Worm (Caenorhabditis elegans) whole organism, L4 larva: Measurements from ENCODE around the gene F17E9.15.
A peak's percentile ranks its signal among the peaks of the same experiment; 100 is the strongest.

Source experiments
- F10B5.3 ChIP-seq: sonication (generic microtip); optimal IDR thresholded peaks from 2 replicates; lab custom pipeline; 2016; ENCODE audit warnings: mild to moderate bottlenecking, missing genetic modification characterization, missing compliant biosample characterization
- F26F4.8 ChIP-seq: fragments of 200-800 bp; sonication (Bioruptor generic); conservative IDR thresholded peaks from 2 replicates; pipeline ENCODE4 v1.3.6; 2022; ENCODE audit warnings: missing genetic modification characterization, missing compliant biosample characterization
- F37D6.2 ChIP-seq: sonication (generic microtip); optimal IDR thresholded peaks from 2 replicates; lab custom pipeline; 2016; ENCODE audit warnings: mild to moderate bottlenecking, missing genetic modification characterization, missing compliant biosample characterization
- F44E2.7 ChIP-seq: fragments of 200-800 bp; sonication (Bioruptor generic); IDR thresholded peaks from 2 replicates; pipeline ENCODE4 v2.1.2; 2022; ENCODE audit warnings: missing genetic modification characterization, missing compliant biosample characterization
- T20F7.1 ChIP-seq: fragments of 200-800 bp; sonication (Bioruptor generic); optimal IDR thresholded peaks from 2 replicates; lab custom pipeline; 2018; ENCODE audit warnings: mild to moderate bottlenecking, missing genetic modification characterization, missing compliant biosample characterization
- T26A8.4 ChIP-seq: fragments of 200-800 bp; sonication (Bioruptor generic); IDR thresholded peaks from 2 replicates; pipeline ENCODE4 v1.3.6; 2022; ENCODE audit warnings: missing genetic modification characterization, missing compliant biosample characterization
- Y105C5A.15 ChIP-seq: fragments of 200-800 bp; sonication (Bioruptor generic); IDR thresholded peaks from 2 replicates; pipeline ENCODE4 v1.3.6; 2022; ENCODE audit warnings: missing genetic modification characterization, missing compliant biosample characterization
- Y5F2A.4 ChIP-seq: fragments of 200-800 bp; sonication (Bioruptor generic); optimal IDR thresholded peaks from 2 replicates; lab custom pipeline; 2018; ENCODE audit warnings: mild to moderate bottlenecking, missing genetic modification characterization, missing compliant biosample characterization
- Y75B8A.6 ChIP-seq: fragments of 200-800 bp; sonication (Bioruptor generic); IDR thresholded peaks from 2 replicates; pipeline ENCODE4 v1.3.6; 2022; ENCODE audit warnings: missing genetic modification reagents, missing genetic modification characterization, missing compliant biosample characterization
- ZK337.2 ChIP-seq: fragments of 200-800 bp; sonication (Bioruptor generic); IDR thresholded peaks from 2 replicates; pipeline ENCODE4 v1.3.6; 2022; ENCODE audit warnings: missing genetic modification reagents, missing genetic modification characterization, missing compliant biosample characterization
- attf-4 ChIP-seq: sonication (generic microtip); optimal IDR thresholded peaks from 3 replicates; lab custom pipeline; 2017; ENCODE audit warnings: missing biosample characterization, missing genetic modification characterization
- ceh-32 ChIP-seq: sonication (generic microtip); optimal IDR thresholded peaks from 2 replicates; lab custom pipeline; 2016; ENCODE audit warnings: mild to moderate bottlenecking, missing genetic modification characterization, missing compliant biosample characterization; ENCODE audit not compliant: poor library complexity
- ceh-44 ChIP-seq: fragments of 200-800 bp; sonication (Bioruptor generic); IDR thresholded peaks from 2 replicates; pipeline ENCODE4 v1.3.6; 2022; ENCODE audit warnings: missing genetic modification reagents, missing genetic modification characterization, missing compliant biosample characterization
- ces-1 ChIP-seq: fragments of 150-350 bp; sonication (generic microtip); optimal IDR thresholded peaks from 4 replicates; lab custom pipeline; 2014; ENCODE audit warnings: missing biosample characterization, missing genetic modification reagents, missing genetic modification characterization
- cey-2 ChIP-seq: sonication (generic microtip); optimal IDR thresholded peaks from 3 replicates; lab custom pipeline; 2017; ENCODE audit warnings: missing genetic modification characterization, mild to moderate bottlenecking, missing compliant biosample characterization, antibody characterized with exemption, borderline replicate concordance; ENCODE audit not compliant: insufficient read depth
- ctbp-1 ChIP-seq: fragments of 200-800 bp; sonication (Bioruptor generic); IDR thresholded peaks from 2 replicates; pipeline ENCODE4 v1.3.6; 2022; ENCODE audit warnings: missing genetic modification reagents, missing genetic modification characterization, missing compliant biosample characterization
- daf-12 ChIP-seq: fragments of 150-350 bp; optimal IDR thresholded peaks from 2 replicates; lab custom pipeline; 2014; ENCODE audit warnings: missing biosample characterization, missing genetic modification reagents, missing genetic modification characterization
- daf-8 ChIP-seq: fragments of 200-800 bp; sonication (Bioruptor generic); IDR thresholded peaks from 2 replicates; pipeline ENCODE4 v1.3.6; 2022; ENCODE audit warnings: missing genetic modification characterization, missing compliant biosample characterization
- dmd-6 ChIP-seq: fragments of 200-800 bp; sonication (Bioruptor generic); IDR thresholded peaks from 2 replicates; pipeline ENCODE4 v1.3.6; 2022; ENCODE audit warnings: missing genetic modification reagents, missing genetic modification characterization, missing compliant biosample characterization
- dmd-8 ChIP-seq: fragments of 200-800 bp; sonication (Bioruptor generic); IDR thresholded peaks from 2 replicates; pipeline ENCODE4 v1.3.6; 2022; ENCODE audit warnings: missing genetic modification characterization, missing compliant biosample characterization
- dmd-9 ChIP-seq: fragments of 200-800 bp; sonication (Bioruptor generic); IDR thresholded peaks from 2 replicates; pipeline ENCODE4 v1.3.6; 2022; ENCODE audit warnings: missing genetic modification reagents, missing genetic modification characterization, missing compliant biosample characterization
- dve-1 ChIP-seq: sonication (generic microtip); optimal IDR thresholded peaks from 2 replicates; lab custom pipeline; 2017; ENCODE audit warnings: antibody characterized with exemption, mild to moderate bottlenecking, missing genetic modification characterization, missing compliant biosample characterization; ENCODE audit not compliant: insufficient read depth
- fkh-10 ChIP-seq: fragments of 150-350 bp; optimal IDR thresholded peaks from 2 replicates; lab custom pipeline; 2014; ENCODE audit warnings: missing biosample characterization, missing genetic modification reagents, missing genetic modification characterization
- gei-8 ChIP-seq: fragments of 200-800 bp; sonication (Bioruptor generic); optimal IDR thresholded peaks from 2 replicates; lab custom pipeline; 2018; ENCODE audit warnings: mild to moderate bottlenecking, missing genetic modification characterization, missing compliant biosample characterization
- hif-1 ChIP-seq, 2 experiments: sonication (generic microtip); optimal IDR thresholded peaks; 2 replicates each; lab custom pipeline; 2016 to 2017; ENCODE audit warnings: missing compliant biosample characterization in 2 of 2, missing genetic modification characterization in 2 of 2, missing genetic modification reagents in 2 of 2, missing genotype in 2 of 2, mild to moderate bottlenecking in 1 of 2
- hmg-1.1 ChIP-seq: fragments of 200-800 bp; sonication (Bioruptor generic); IDR thresholded peaks from 2 replicates; pipeline ENCODE4 v1.3.6; 2022; ENCODE audit warnings: missing genetic modification reagents, missing genetic modification characterization, missing compliant biosample characterization
- jun-1 ChIP-seq: fragments of 150-350 bp; optimal IDR thresholded peaks from 2 replicates; lab custom pipeline; 2014; ENCODE audit warnings: missing biosample characterization, missing genetic modification reagents, missing genetic modification characterization
- lin-1 ChIP-seq: fragments of 200-800 bp; sonication (Bioruptor generic); IDR thresholded peaks from 2 replicates; pipeline ENCODE4 v1.3.6; 2022; ENCODE audit warnings: missing genetic modification reagents, missing genetic modification characterization, missing compliant biosample characterization
- lin-13 ChIP-seq: fragments of 150-350 bp; optimal IDR thresholded peaks from 2 replicates; lab custom pipeline; 2014; ENCODE audit warnings: missing biosample characterization, missing genetic modification reagents, missing genetic modification characterization
- lin-15B ChIP-seq: fragments of 150-350 bp; sonication (generic microtip); optimal IDR thresholded peaks from 3 replicates; lab custom pipeline; 2014; ENCODE audit warnings: missing biosample characterization, missing genetic modification characterization
- lin-39 ChIP-seq: fragments of 150-350 bp; optimal IDR thresholded peaks from 2 replicates; lab custom pipeline; 2014; ENCODE audit warnings: missing biosample characterization, missing genetic modification reagents, missing genetic modification characterization
- mdt-29 ChIP-seq: fragments of 200-800 bp; sonication (Bioruptor generic); IDR thresholded peaks from 2 replicates; pipeline ENCODE4 v1.3.6; 2022; ENCODE audit warnings: missing genetic modification reagents, missing genetic modification characterization, missing compliant biosample characterization
- mep-1 ChIP-seq: fragments of 150-350 bp; sonication (generic microtip); optimal IDR thresholded peaks from 3 replicates; lab custom pipeline; 2014; ENCODE audit warnings: missing biosample characterization, missing genetic modification characterization
- mxl-3 ChIP-seq: fragments of 200-800 bp; sonication (Bioruptor generic); optimal IDR thresholded peaks from 2 replicates; lab custom pipeline; 2018; ENCODE audit warnings: mild to moderate bottlenecking, missing genetic modification characterization, missing compliant biosample characterization
- nhr-111 ChIP-seq: fragments of 200-800 bp; sonication (Bioruptor generic); optimal IDR thresholded peaks from 2 replicates; lab custom pipeline; 2018; ENCODE audit warnings: mild to moderate bottlenecking, missing genetic modification characterization, missing compliant biosample characterization
- nhr-28 ChIP-seq: fragments of 150-350 bp; optimal IDR thresholded peaks from 2 replicates; lab custom pipeline; 2014; ENCODE audit warnings: missing biosample characterization, missing genetic modification characterization
- nhr-41 ChIP-seq: fragments of 200-800 bp; sonication (Bioruptor generic); IDR thresholded peaks from 2 replicates; pipeline ENCODE4 v1.3.6; 2022; ENCODE audit warnings: missing genetic modification reagents, missing genetic modification characterization, missing compliant biosample characterization
- nhr-48 ChIP-seq: sonication (generic microtip); optimal IDR thresholded peaks from 2 replicates; lab custom pipeline; 2016; ENCODE audit warnings: mild to moderate bottlenecking, missing genetic modification characterization, missing compliant biosample characterization
- nhr-6 ChIP-seq: fragments of 150-350 bp; optimal IDR thresholded peaks from 2 replicates; lab custom pipeline; 2014; ENCODE audit warnings: missing biosample characterization, missing genetic modification characterization
- pha-4 ChIP-seq, 2 experiments: fragments of 150-350 bp in 1 of 2; fragments of 200-800 bp in 1 of 2; sonication (Bioruptor generic) in 1 of 2; IDR thresholded peaks in 1 of 2; optimal IDR thresholded peaks in 1 of 2; 2 replicates each; pipeline versions ENCODE4 v1.3.6 to Lab custom; 2014 to 2022; ENCODE audit warnings: missing genetic modification characterization in 2 of 2, missing genetic modification reagents in 2 of 2, missing biosample characterization in 1 of 2, missing compliant biosample characterization in 1 of 2
- php-3 ChIP-seq: fragments of 200-800 bp; sonication (Bioruptor generic); IDR thresholded peaks from 2 replicates; pipeline ENCODE4 v1.3.6; 2022; ENCODE audit warnings: missing genetic modification reagents, missing genetic modification characterization, missing compliant biosample characterization
- rbr-2 ChIP-seq: sonication (generic microtip); optimal IDR thresholded peaks from 2 replicates; lab custom pipeline; 2016; ENCODE audit warnings: missing genotype, missing genetic modification characterization, missing compliant biosample characterization
- sdz-12 ChIP-seq: fragments of 200-800 bp; sonication (Bioruptor generic); optimal IDR thresholded peaks from 2 replicates; lab custom pipeline; 2018; ENCODE audit warnings: mild to moderate bottlenecking, missing genetic modification characterization, missing compliant biosample characterization
- set-16 ChIP-seq: fragments of 200-800 bp; sonication (Bioruptor generic); IDR thresholded peaks from 2 replicates; pipeline ENCODE4 v1.3.6; 2022; ENCODE audit warnings: missing genetic modification reagents, missing genetic modification characterization, missing compliant biosample characterization
- skn-1 ChIP-seq: fragments of 150-350 bp; optimal IDR thresholded peaks from 2 replicates; lab custom pipeline; 2014; ENCODE audit warnings: missing biosample characterization, missing genetic modification characterization
- tag-97 ChIP-seq: fragments of 200-800 bp; sonication (Bioruptor generic); IDR thresholded peaks from 2 replicates; pipeline ENCODE4 v1.3.6; 2022; ENCODE audit warnings: missing genetic modification characterization, missing compliant biosample characterization
- unc-39 ChIP-seq: sonication (generic microtip); optimal IDR thresholded peaks from 2 replicates; lab custom pipeline; 2017; ENCODE audit warnings: missing biosample characterization, missing genetic modification characterization
- vab-7 ChIP-seq: fragments of 200-800 bp; sonication (Bioruptor generic); IDR thresholded peaks from 2 replicates; pipeline ENCODE4 v1.3.6; 2022; ENCODE audit warnings: missing genetic modification reagents, missing genetic modification characterization, missing compliant biosample characterization
- zag-1 ChIP-seq: fragments of 150-350 bp; optimal IDR thresholded peaks from 2 replicates; lab custom pipeline; 2014; ENCODE audit warnings: missing biosample characterization, missing genetic modification characterization
- zfp-3 ChIP-seq: fragments of 200-800 bp; sonication (Bioruptor generic); conservative IDR thresholded peaks from 2 replicates; pipeline ENCODE4 v1.3.6; 2022; ENCODE audit warnings: missing genetic modification reagents, missing genetic modification characterization, missing compliant biosample characterization
- zip-11 ChIP-seq: fragments of 200-800 bp; sonication (Bioruptor generic); IDR thresholded peaks from 2 replicates; pipeline ENCODE4 v1.3.6; 2022; ENCODE audit warnings: missing genetic modification characterization, missing compliant biosample characterization

Gene F17E9.15

DNA sequence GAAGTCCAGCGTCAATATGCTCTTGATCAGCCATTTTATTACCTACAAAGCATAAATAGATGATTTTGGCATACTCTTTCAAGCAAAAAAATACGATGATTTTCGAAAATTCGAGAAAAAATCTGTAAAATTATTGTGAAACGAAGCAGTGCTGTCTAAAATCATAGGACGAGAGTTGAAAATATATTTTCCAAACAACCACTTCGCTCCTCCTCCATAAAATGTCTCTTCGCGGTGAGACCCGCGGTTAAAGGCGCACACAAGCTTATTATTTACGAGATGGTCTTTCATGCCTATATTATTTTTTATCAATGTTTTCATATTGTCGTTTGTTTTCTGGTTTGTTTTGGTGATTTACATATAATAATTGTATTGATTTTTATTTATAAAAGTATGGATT, 32.1 kb downstream of the F17E9.15 start, which contains the start of gene nap-1 (continued):
- TF ChIP-seq dve-1 (tag; lab: Kevin White, UChicago) = peak; percentile 84
- TF ChIP-seq lin-15B = no peak
- peak; percentile 66 for TF ChIP-seq nhr-28 (tag; lab: Kevin White, UChicago)
- TF ChIP-seq T20F7.1 (GFP tag; lab: Kevin White, UChicago) = peak; percentile 73
- TF ChIP-seq daf-12 (tag; lab: Kevin White, UChicago) = no peak
- no peak for TF ChIP-seq skn-1 (tag; lab: Kevin White, UChicago)
- TF ChIP-seq hmg-1.1 (GFP tag; lab: Robert Waterston, UW) = peak; percentile 63
- TF ChIP-seq mxl-3 (GFP tag; lab: Kevin White, UChicago) = no peak
- no peak for TF ChIP-seq ces-1 (GFP tag; lab: Kevin White, UChicago)
- TF ChIP-seq zag-1 (tag; lab: Kevin White, UChicago) = no peak
- no peak for TF ChIP-seq F10B5.3 (tag; lab: Kevin White, UChicago)
- no peak for TF ChIP-seq ceh-44 (GFP tag; lab: Robert Waterston, UW)
- no peak for TF ChIP-seq php-3 (GFP tag; lab: Robert Waterston, UW)
- peak; percentile 84 for TF ChIP-seq lin-13
- TF ChIP-seq ceh-32 (tag; lab: Kevin White, UChicago) = no peak
- TF ChIP-seq rbr-2 (tag; lab: Kevin White, UChicago) = peak; percentile 57
- TF ChIP-seq daf-8 (GFP tag; lab: Robert Waterston, UW) = no peak
- no peak for TF ChIP-seq set-16
- peak; percentile 18 for TF ChIP-seq fkh-10 (GFP tag; lab: Kevin White, UChicago)
- no peak for TF ChIP-seq nhr-111 (GFP tag; lab: Kevin White, UChicago)
- TF ChIP-seq vab-7 = no peak
- no peak for TF ChIP-seq Y75B8A.6
- TF ChIP-seq ZK337.2 (GFP tag; lab: Robert Waterston, UW) = no peak
- TF ChIP-seq jun-1 (tag; lab: Kevin White, UChicago) = no peak
- TF ChIP-seq F44E2.7 (GFP tag; lab: Robert Waterston, UW) = no peak
- no peak for TF ChIP-seq nhr-41
- TF ChIP-seq F26F4.8 = no peak
- no peak for TF ChIP-seq nhr-48
- TF ChIP-seq Y5F2A.4 (GFP tag; lab: Kevin White, UChicago) = no peak
- no peak for TF ChIP-seq cey-2 (tag; lab: Kevin White, UChicago)
- TF ChIP-seq ctbp-1 (GFP tag; lab: Robert Waterston, UW) = no peak
- no peak for TF ChIP-seq pha-4 (GFP tag; IDR thresholded peaks at IDR 0.05; lab: Robert Waterston, UW)
- peak; percentile 95 for TF ChIP-seq pha-4 (tag; optimal IDR thresholded peaks at IDR 0.05; lab: Kevin White, UChicago)
- no peak for TF ChIP-seq dmd-8 (GFP tag; lab: Robert Waterston, UW)
- peak; percentile 23; the same call in 1 of the 2 replicates for TF ChIP-seq T26A8.4 (GFP tag; lab: Robert Waterston, UW)
- TF ChIP-seq zfp-3 (GFP tag; lab: Robert Waterston, UW) = no peak
- TF ChIP-seq dmd-6 = peak; percentile 44; the same call in 1 of the 2 replicates
- no peak for TF ChIP-seq dmd-9
- no peak for TF ChIP-seq Y105C5A.15 (GFP tag; lab: Robert Waterston, UW)
- TF ChIP-seq F37D6.2 (tag; lab: Kevin White, UChicago) = no peak
- TF ChIP-seq gei-8 = no peak
- no peak for TF ChIP-seq attf-4 (tag; lab: Kevin White, UChicago)
- peak in 1 of 2 experiments; percentile 40 for TF ChIP-seq hif-1 (tag; optimal IDR thresholded peaks at IDR 0.05; lab: Kevin White, UChicago)
- no peak for TF ChIP-seq sdz-12 (GFP tag; lab: Kevin White, UChicago)
- peak; percentile 87 for TF ChIP-seq mep-1
- TF ChIP-seq unc-39 = no peak
- no peak for TF ChIP-seq lin-1
- no peak for TF ChIP-seq zip-11
- peak; percentile 60 for TF ChIP-seq nhr-6
- no peak for TF ChIP-seq lin-39 (tag; lab: Kevin White, UChicago)
- no peak for TF ChIP-seq tag-97 (GFP tag; lab: Robert Waterston, UW)
- TF ChIP-seq mdt-29 (GFP tag; lab: Robert Waterston, UW) = no peak
